Worm (Caenorhabditis elegans): Measurements from ENCODE around the gene glt-6.

- TF ChIP-seq lin-13 (GFP tag; optimal IDR thresholded peaks at IDR 0.05) (no peak), mab-5 (tag; optimal IDR thresholded peaks at IDR 0.05) (no peak), zag-1 (tag; optimal IDR thresholded peaks at IDR 0.05) (no peak), alr-1 (tag; optimal IDR thresholded peaks at IDR 0.05) (no peak), ceh-16 (tag; optimal IDR thresholded peaks at IDR 0.05) (no peak), lin-39 (tag; optimal IDR thresholded peaks at IDR 0.05) (no peak), snpc-4 (tag; optimal IDR thresholded peaks at IDR 0.05) (no peak), blmp-1 (tag; optimal IDR thresholded peaks at IDR 0.05; ENCODE audit: insufficient read depth) (no peak), fos-1 (tag; optimal IDR thresholded peaks at IDR 0.05) (no peak), ama-1 (optimal IDR thresholded peaks at IDR 0.05) (no peak)
Observed at ce11 chrIV:7488457-7488783, 15.0 kb upstream of the glt-6 start.

Data from whole organism, L2 larva.